Worm (Caenorhabditis elegans): Measurements from ENCODE around the gene srh-180.

DNA sequence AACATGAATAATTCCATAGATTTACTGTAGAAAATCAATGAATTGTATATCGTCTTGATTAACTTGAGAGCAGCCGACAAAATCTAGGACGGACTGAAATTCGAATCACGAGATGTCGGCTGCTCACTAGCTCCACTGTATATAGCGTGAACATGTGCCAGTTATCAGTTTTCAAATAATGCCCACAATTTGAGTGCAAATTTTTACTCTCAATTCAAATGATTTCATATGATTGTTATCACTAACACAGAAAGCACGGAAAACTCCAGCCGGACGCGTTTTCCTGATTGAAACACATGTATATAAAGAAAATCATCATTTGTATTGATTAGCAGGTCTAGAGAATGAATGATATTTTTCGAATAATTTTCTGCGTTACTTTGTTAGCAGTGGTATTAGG is 24.9 kb upstream of the srh-180 start, which contains the start of gene oac-5:
- TF ChIP-seq nhr-28 (tag; optimal IDR thresholded peaks at IDR 0.05) (no peak), jun-1 (tag; optimal IDR thresholded peaks at IDR 0.05) (no peak), unc-62 (GFP tag; optimal IDR thresholded peaks at IDR 0.05) (no peak)
